Fruit fly (Drosophila melanogaster): ENCODE results near the gene CG33189.
A peak's percentile ranks its signal among the peaks of the same experiment; 100 is the strongest.

Gene CG33189

dm6 chr3R:8808518-8808921 lies 27.9 kb upstream of the CG33189 start (continued):
- TF ChIP-seq gcm2 (GFP tag; optimal IDR thresholded peaks at IDR 0.05) (no peak), CG2120 (GFP tag; optimal IDR thresholded peaks at IDR 0.05) (peak; percentile 45), pita (GFP tag; optimal IDR thresholded peaks at IDR 0.05) (no peak), CG9876 (GFP tag; optimal IDR thresholded peaks at IDR 0.05) (peak; percentile 2), GATAe (GFP tag; conservative IDR thresholded peaks at IDR 0.05) (no peak), tap (tag; optimal IDR thresholded peaks at IDR 0.05) (peak; percentile 41), h (optimal IDR thresholded peaks at IDR 0.05) (no peak), Drgx (GFP tag; IDR thresholded peaks at IDR 0.05) (no peak), Abd-B (GFP tag; optimal IDR thresholded peaks at IDR 0.05) (peak; percentile 47), peb (GFP tag; IDR thresholded peaks at IDR 0.05) (peak; percentile 47; the same call in 1 of the 2 replicates), NFAT (GFP tag; IDR thresholded peaks at IDR 0.05) (no peak), CG11093 (GFP tag; IDR thresholded peaks at IDR 0.05) (0 out of 3 replicates have a peak, but pooled peaks have one; percentile 23), BEAF-32 (GFP tag; optimal IDR thresholded peaks at IDR 0.05) (no peak), hbn (GFP tag; IDR thresholded peaks at IDR 0.05; ENCODE audit: partially characterized antibody) (no peak), Meics (GFP tag; optimal IDR thresholded peaks at IDR 0.05) (peak; percentile 21), CG17568 (GFP tag; optimal IDR thresholded peaks at IDR 0.05) (peak; percentile 43), Mes4 (GFP tag; optimal IDR thresholded peaks at IDR 0.05) (peak; percentile 49), amos (GFP tag; IDR thresholded peaks at IDR 0.05; ENCODE audit: partially characterized antibody) (no peak), H2.0 (GFP tag; IDR thresholded peaks at IDR 0.05) (peak; percentile 53), TFAM (GFP tag; optimal IDR thresholded peaks at IDR 0.05) (peak; percentile 1), bsh (GFP tag; optimal IDR thresholded peaks at IDR 0.05) (peak in 1 of 2 experiments; percentile 80), CG14014 (GFP tag; IDR thresholded peaks at IDR 0.05) (no peak), CG17328 (GFP tag; IDR thresholded peaks at IDR 0.05) (peak; percentile 61), Dref (GFP tag; IDR thresholded peaks at IDR 0.05) (no peak), Nf-YC (tag; optimal IDR thresholded peaks at IDR 0.05) (no peak), Xrp1 (GFP tag; IDR thresholded peaks at IDR 0.05) (peak; percentile 87), CG10366 (GFP tag; IDR thresholded peaks at IDR 0.05) (no peak), CG1233 (GFP tag; optimal IDR thresholded peaks at IDR 0.05) (peak; percentile 69), CG8388 (GFP tag; optimal IDR thresholded peaks at IDR 0.05) (peak; percentile 82), CG11504 (tag; optimal IDR thresholded peaks at IDR 0.05) (peak; percentile 76), sna (GFP tag; IDR thresholded peaks at IDR 0.05; ENCODE audit: partially characterized antibody) (no peak), NK7.1 (GFP tag; optimal IDR thresholded peaks at IDR 0.05) (peak; percentile 46), phol (tag; optimal IDR thresholded peaks at IDR 0.05) (peak; percentile 89), Doc2 (GFP tag; IDR thresholded peaks at IDR 0.05) (no peak), CG34422 (GFP tag; IDR thresholded peaks at IDR 0.05) (peak; percentile 62; the same call in 1 of the 3 replicates), repo (GFP tag; optimal IDR thresholded peaks at IDR 0.05) (no peak), Hr51 (GFP tag; optimal IDR thresholded peaks at IDR 0.05) (peak in 1 of 2 experiments; percentile 55), MTF-1 (GFP tag; optimal IDR thresholded peaks at IDR 0.05; ENCODE audit: borderline replicate concordance) (no peak), Fer2 (tag; optimal IDR thresholded peaks at IDR 0.05) (no peak), CG13287 (GFP tag; IDR thresholded peaks at IDR 0.05; ENCODE audit: partially characterized antibody) (no peak), zen2 (GFP tag; IDR thresholded peaks at IDR 0.05; ENCODE audit: partially characterized antibody) (no peak), MESR4 (GFP tag; optimal IDR thresholded peaks at IDR 0.05) (no peak), rib (GFP tag; IDR thresholded peaks at IDR 0.05) (no peak), so (GFP tag; IDR thresholded peaks at IDR 0.05) (no peak), Pdp1 (GFP tag; optimal IDR thresholded peaks at IDR 0.05) (peak; percentile 36 to 57), dmrt11E (tag; optimal IDR thresholded peaks at IDR 0.05) (peak; percentile 97), fd96Cb (tag; optimal IDR thresholded peaks at IDR 0.05) (peak; percentile 76), sisA (GFP tag; IDR thresholded peaks at IDR 0.05) (peak; percentile 32; the same call in 1 of the 2 replicates), pan (optimal IDR thresholded peaks at IDR 0.05) (no peak), pan (GFP tag; optimal IDR thresholded peaks at IDR 0.05 in 1 of 2, IDR thresholded peaks at IDR 0.05 in 1 of 2) (peak in 1 of 2 experiments; percentile 67)

Data from whole organism, embryonic.